Worm (Caenorhabditis elegans) whole organism, L3 larva: ENCODE data around the gene flp-13.

ENCODE experiments used
- ama-1 ChIP-seq: fragments of 150-350 bp; optimal IDR thresholded peaks from 2 replicates; lab custom pipeline; 2018
- lin-39 ChIP-seq: fragments of 150-350 bp; optimal IDR thresholded peaks from 2 replicates; lab custom pipeline; 2018; ENCODE audit warnings: missing biosample characterization, missing genetic modification reagents, missing genetic modification characterization
- mdl-1 ChIP-seq: fragments of 150-350 bp; optimal IDR thresholded peaks from 2 replicates; lab custom pipeline; 2014; ENCODE audit warnings: missing biosample characterization, missing genetic modification characterization
- nfya-1 ChIP-seq: sonication (generic microtip); optimal IDR thresholded peaks from 2 replicates; lab custom pipeline; 2017; ENCODE audit warnings: missing genetic modification characterization, mild to moderate bottlenecking, missing compliant biosample characterization, antibody characterized with exemption, moderate library complexity; ENCODE audit not compliant: insufficient read depth
- nhr-11 ChIP-seq: fragments of 150-350 bp; optimal IDR thresholded peaks from 2 replicates; lab custom pipeline; 2014; ENCODE audit warnings: missing biosample characterization, missing genetic modification characterization
- nhr-23 ChIP-seq: fragments of 150-350 bp; optimal IDR thresholded peaks from 2 replicates; lab custom pipeline; 2014; ENCODE audit warnings: missing biosample characterization, missing genetic modification reagents, missing genetic modification characterization
- nhr-28 ChIP-seq: fragments of 150-350 bp; optimal IDR thresholded peaks from 2 replicates; lab custom pipeline; 2014; ENCODE audit warnings: missing biosample characterization, missing genetic modification characterization
- pqm-1 ChIP-seq: fragments of 150-350 bp; optimal IDR thresholded peaks from 2 replicates; lab custom pipeline; 2017; ENCODE audit warnings: missing biosample characterization, missing genetic modification characterization, inconsistent platforms

ce11 chrIV:7724912-7725311 is 26.7 kb upstream of the flp-13 start:
- TF ChIP-seq nhr-23 (tag; lab: Kevin White, UChicago) (no peak), lin-39 (tag; lab: Kevin White, UChicago) (peak; percentile 73), nfya-1 (tag; lab: Kevin White, UChicago) (no peak), nhr-11 (tag; lab: Kevin White, UChicago) (no peak), mdl-1 (no peak), ama-1 (lab: Kevin White, UChicago) (no peak), pqm-1 (tag; lab: Kevin White, UChicago) (no peak), nhr-28 (tag; lab: Kevin White, UChicago) (no peak)
